Worm (Caenorhabditis elegans) whole organism, mixed stage, embryonic: ENCODE measurements around the gene srp-2.

Experiments used
- M03D4.4 ChIP-seq: sonication (generic microtip); optimal IDR thresholded peaks from 2 replicates; lab custom pipeline; 2017; ENCODE audit warnings: mild to moderate bottlenecking, missing genetic modification characterization, missing compliant biosample characterization
- bed-3 ChIP-seq: fragments of 200-800 bp; sonication (Bioruptor generic); optimal IDR thresholded peaks from 3 replicates; lab custom pipeline; 2018; ENCODE audit warnings: mild to moderate bottlenecking, missing genetic modification characterization, moderate library complexity, missing compliant biosample characterization
- blmp-1 ChIP-seq: fragments of 150-350 bp; optimal IDR thresholded peaks from 2 replicates; lab custom pipeline; 2014; ENCODE audit warnings: missing biosample characterization, missing genetic modification characterization
- ceh-39 ChIP-seq: fragments of 150-350 bp; optimal IDR thresholded peaks from 2 replicates; lab custom pipeline; 2014; ENCODE audit warnings: missing biosample characterization, missing genetic modification characterization
- ceh-83 ChIP-seq: fragments of 200-800 bp; sonication (Bioruptor generic); optimal IDR thresholded peaks from 2 replicates; lab custom pipeline; 2018; ENCODE audit warnings: mild to moderate bottlenecking, missing genetic modification characterization, missing compliant biosample characterization
- ces-1 ChIP-seq: fragments of 150-350 bp; optimal IDR thresholded peaks from 2 replicates; lab custom pipeline; 2014; ENCODE audit warnings: missing biosample characterization, missing genetic modification reagents, missing genetic modification characterization
- cnd-1 ChIP-seq: fragments of 200-800 bp; sonication (Bioruptor generic); optimal IDR thresholded peaks from 2 replicates; lab custom pipeline; 2018; ENCODE audit warnings: mild to moderate bottlenecking, missing genetic modification characterization, missing compliant biosample characterization
- drap-1 ChIP-seq: fragments of 200-800 bp; sonication (Bioruptor generic); optimal IDR thresholded peaks from 3 replicates; lab custom pipeline; 2018; ENCODE audit warnings: mild to moderate bottlenecking, missing genetic modification characterization, missing compliant biosample characterization
- elt-1 ChIP-seq: sonication (generic microtip); optimal IDR thresholded peaks from 2 replicates; lab custom pipeline; 2017; ENCODE audit warnings: missing genetic modification characterization, mild to moderate bottlenecking, missing compliant biosample characterization, antibody characterized with exemption, moderate library complexity, borderline replicate concordance; ENCODE audit not compliant: insufficient read depth
- hlh-1 ChIP-seq: fragments of 150-350 bp; optimal IDR thresholded peaks from 2 replicates; lab custom pipeline; 2014; ENCODE audit warnings: missing biosample characterization, missing genetic modification reagents, missing genetic modification characterization
- lin-13 ChIP-seq: fragments of 150-350 bp; optimal IDR thresholded peaks from 2 replicates; lab custom pipeline; 2014; ENCODE audit warnings: missing biosample characterization, missing genetic modification characterization
- lin-32 ChIP-seq: fragments of 200-800 bp; sonication (Bioruptor generic); optimal IDR thresholded peaks from 2 replicates; lab custom pipeline; 2018; ENCODE audit warnings: mild to moderate bottlenecking, missing genetic modification characterization, missing compliant biosample characterization
- lsy-2 ChIP-seq: fragments of 150-350 bp; optimal IDR thresholded peaks from 2 replicates; lab custom pipeline; 2014; ENCODE audit warnings: missing biosample characterization, missing genetic modification characterization
- mab-5 ChIP-seq: fragments of 150-350 bp; optimal IDR thresholded peaks from 2 replicates; lab custom pipeline; 2014; ENCODE audit warnings: missing biosample characterization, missing genetic modification characterization
- mep-1 ChIP-seq: fragments of 150-350 bp; optimal IDR thresholded peaks from 2 replicates; lab custom pipeline; 2017; ENCODE audit warnings: missing biosample characterization, missing genetic modification reagents, missing genetic modification characterization, inconsistent platforms
- nhr-12 ChIP-seq: fragments of 150-350 bp; optimal IDR thresholded peaks from 2 replicates; lab custom pipeline; 2014; ENCODE audit warnings: missing biosample characterization, missing genetic modification characterization
- nhr-2 ChIP-seq: fragments of 150-350 bp; optimal IDR thresholded peaks from 2 replicates; lab custom pipeline; 2014; ENCODE audit warnings: missing biosample characterization, missing genetic modification characterization
- nhr-237 ChIP-seq: fragments of 150-350 bp; optimal IDR thresholded peaks from 2 replicates; lab custom pipeline; 2014; ENCODE audit warnings: missing biosample characterization, missing genetic modification characterization
- nhr-28 ChIP-seq: fragments of 150-350 bp; optimal IDR thresholded peaks from 2 replicates; lab custom pipeline; 2014; ENCODE audit warnings: missing biosample characterization, missing genetic modification characterization
- nhr-76 ChIP-seq: sonication (generic microtip); optimal IDR thresholded peaks from 2 replicates; lab custom pipeline; 2017; ENCODE audit warnings: missing biosample characterization, missing genetic modification characterization
- pha-4 ChIP-seq: fragments of 150-350 bp; optimal IDR thresholded peaks from 2 replicates; lab custom pipeline; 2018; ENCODE audit warnings: missing biosample characterization, missing genetic modification reagents, missing genetic modification characterization
- sem-2 ChIP-seq: fragments of 200-800 bp; sonication (Bioruptor generic); optimal IDR thresholded peaks from 2 replicates; lab custom pipeline; 2018; ENCODE audit warnings: mild to moderate bottlenecking, missing genetic modification characterization, missing compliant biosample characterization
- snpc-4 ChIP-seq: fragments of 150-350 bp; optimal IDR thresholded peaks from 2 replicates; lab custom pipeline; 2014; ENCODE audit warnings: missing biosample characterization, missing genetic modification characterization
- sptf-1 ChIP-seq: sonication (generic microtip); optimal IDR thresholded peaks from 2 replicates; lab custom pipeline; 2017; ENCODE audit warnings: mild to moderate bottlenecking, missing genetic modification characterization, moderate library complexity, missing compliant biosample characterization
- tbx-8 ChIP-seq: fragments of 200-800 bp; sonication (Bioruptor generic); optimal IDR thresholded peaks from 2 replicates; lab custom pipeline; 2018; ENCODE audit warnings: mild to moderate bottlenecking, missing genetic modification characterization, moderate library complexity, missing compliant biosample characterization
- unc-120 ChIP-seq: sonication (generic microtip); optimal IDR thresholded peaks from 2 replicates; lab custom pipeline; 2017; ENCODE audit warnings: missing genetic modification characterization, missing compliant biosample characterization; ENCODE audit not compliant: poor library complexity, severe bottlenecking
- unc-39 ChIP-seq: fragments of 150-350 bp; optimal IDR thresholded peaks from 2 replicates; lab custom pipeline; 2014; ENCODE audit warnings: missing biosample characterization, missing genetic modification characterization
- unc-62 ChIP-seq: fragments of 150-350 bp; optimal IDR thresholded peaks from 2 replicates; lab custom pipeline; 2014; ENCODE audit warnings: missing biosample characterization, missing genetic modification reagents, missing genetic modification characterization
- zip-8 ChIP-seq: fragments of 150-350 bp; optimal IDR thresholded peaks from 2 replicates; lab custom pipeline; 2014; ENCODE audit warnings: missing biosample characterization, missing genetic modification characterization
- ztf-11 ChIP-seq: fragments of 150-350 bp; optimal IDR thresholded peaks from 2 replicates; lab custom pipeline; 2014; ENCODE audit warnings: missing biosample characterization, missing genetic modification characterization

srp-2 gene

ce11 chrV:797241-797640 lies 34.8 kb downstream of the srp-2 start:
- no peak for TF ChIP-seq nhr-237
- no peak for TF ChIP-seq nhr-28 (tag; lab: Kevin White, UChicago)
- TF ChIP-seq hlh-1 (tag; lab: Kevin White, UChicago), result no peak
- no peak for TF ChIP-seq snpc-4 (tag; lab: Kevin White, UChicago)
- TF ChIP-seq mep-1, result no peak
- TF ChIP-seq ceh-39 (tag; lab: Kevin White, UChicago), result no peak
- no peak for TF ChIP-seq zip-8 (tag; lab: Kevin White, UChicago)
- TF ChIP-seq cnd-1 (tag; lab: Kevin White, UChicago), result no peak
- TF ChIP-seq M03D4.4, result no peak
- no peak for TF ChIP-seq blmp-1 (tag; lab: Kevin White, UChicago)
- TF ChIP-seq drap-1, result no peak

- TF ChIP-seq sem-2, result no peak
- TF ChIP-seq elt-1 (tag; lab: Kevin White, UChicago), result peak; percentile 38
- no peak for TF ChIP-seq ceh-83
- TF ChIP-seq lin-13, result no peak
- no peak for TF ChIP-seq hlh-1 (tag; lab: Kevin White, UChicago)
- no peak for TF ChIP-seq M03D4.4
These were observed 37.8 kb downstream of the srp-2 start for ce11 chrV:800271-800670.

ce11 chrV:801555-802060 lies 39.2 kb downstream of the srp-2 start:
- TF ChIP-seq elt-1 (tag; lab: Kevin White, UChicago), result peak; percentile 85
- TF ChIP-seq tbx-8 (GFP tag; lab: Kevin White, UChicago), result no peak
- TF ChIP-seq, all 35 proteins: peak for 1

- TF ChIP-seq nhr-12 (tag; lab: Kevin White, UChicago), result no peak
- TF ChIP-seq ztf-11, result no peak
- no peak for TF ChIP-seq drap-1
- no peak for TF ChIP-seq snpc-4 (tag; lab: Kevin White, UChicago)
- no peak for TF ChIP-seq pha-4
- no peak for TF ChIP-seq M03D4.4
- no peak for TF ChIP-seq mep-1
- no peak for TF ChIP-seq blmp-1 (tag; lab: Kevin White, UChicago)
- TF ChIP-seq, all 35 proteins: peak for 0
These were observed 40.3 kb downstream of the srp-2 start for ce11 chrV:802726-803125.

ce11 chrV:803472-803871 lies 41.0 kb downstream of the srp-2 start:
- no peak for TF ChIP-seq nhr-237
- no peak for TF ChIP-seq hlh-1 (tag; lab: Kevin White, UChicago)
- no peak for TF ChIP-seq lsy-2 (tag; lab: Kevin White, UChicago)
- no peak for TF ChIP-seq ceh-83
- TF ChIP-seq nhr-2 (tag; lab: Kevin White, UChicago), result no peak
- no peak for TF ChIP-seq lin-13
- no peak for TF ChIP-seq nhr-28 (tag; lab: Kevin White, UChicago)
- TF ChIP-seq sptf-1 (tag; lab: Kevin White, UChicago), result no peak
- no peak for TF ChIP-seq pha-4
- TF ChIP-seq elt-1 (tag; lab: Kevin White, UChicago), result no peak
- TF ChIP-seq ztf-11, result no peak
- no peak for TF ChIP-seq unc-120
- TF ChIP-seq nhr-76 (tag; lab: Kevin White, UChicago), result no peak
- TF ChIP-seq ces-1, result no peak
- TF ChIP-seq unc-62 (GFP tag; lab: Kevin White, UChicago), result no peak
- TF ChIP-seq blmp-1 (tag; lab: Kevin White, UChicago), result no peak
- TF ChIP-seq, all 35 proteins: peak for 0

- TF ChIP-seq elt-1 (tag; lab: Kevin White, UChicago), result peak; percentile 36
- no peak for TF ChIP-seq ceh-83
- no peak for TF ChIP-seq nhr-237
- TF ChIP-seq nhr-76 (tag; lab: Kevin White, UChicago), result no peak
These were observed 42.0 kb downstream of the srp-2 start, which contains the start of gene nhr-270 for ce11 chrV:804485-804884. TSS of gene nhr-270 (minus strand) at chrV:804741.

ce11 chrV:808260-808659 lies 45.8 kb downstream of the srp-2 start:
- TF ChIP-seq bed-3 (GFP tag; lab: Kevin White, UChicago), result no peak
- no peak for TF ChIP-seq sptf-1 (tag; lab: Kevin White, UChicago)
- no peak for TF ChIP-seq ceh-39 (tag; lab: Kevin White, UChicago)
- no peak for TF ChIP-seq nhr-76 (tag; lab: Kevin White, UChicago)
- no peak for TF ChIP-seq unc-120
- no peak for TF ChIP-seq lin-32 (GFP tag; lab: Kevin White, UChicago)
- TF ChIP-seq drap-1, result no peak
- TF ChIP-seq hlh-1 (tag; lab: Kevin White, UChicago), result no peak
- no peak for TF ChIP-seq lin-13
- no peak for TF ChIP-seq unc-62 (GFP tag; lab: Kevin White, UChicago)
- TF ChIP-seq blmp-1 (tag; lab: Kevin White, UChicago), result no peak
- no peak for TF ChIP-seq sem-2
- no peak for TF ChIP-seq mab-5 (tag; lab: Kevin White, UChicago)
- no peak for TF ChIP-seq nhr-237
- TF ChIP-seq ceh-83, result no peak
- no peak for TF ChIP-seq unc-39
